Worm (Caenorhabditis elegans): ENCODE results near the gene srr-10.

DNA sequence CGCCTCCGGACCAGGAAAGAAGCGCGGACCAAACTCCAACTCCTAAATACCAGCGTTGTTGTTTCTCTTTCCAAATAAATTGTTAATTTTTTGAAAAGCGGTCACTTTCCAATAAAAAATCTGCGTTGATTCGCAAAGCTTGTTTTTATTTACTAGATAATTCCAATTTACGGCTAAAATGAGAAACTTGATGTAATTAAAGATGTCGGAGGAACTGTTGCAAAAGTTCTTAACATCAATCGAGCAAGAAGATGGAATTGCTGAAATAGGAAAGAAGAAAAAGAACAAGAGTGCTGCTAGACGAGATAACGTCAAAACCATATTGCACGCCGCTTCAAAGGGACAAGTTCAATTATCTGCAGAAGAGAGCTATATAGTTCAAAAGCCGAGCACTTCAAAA, 41.7 kb downstream of the srr-10 start, which contains the start of gene C26F1.3:
- no peak for TF ChIP-seq nhr-10 (tag; optimal IDR thresholded peaks at IDR 0.05)
- no peak for TF ChIP-seq nhr-77 (tag; optimal IDR thresholded peaks at IDR 0.05)
- TF ChIP-seq ceh-82 (tag; optimal IDR thresholded peaks at IDR 0.05): no peak
- TF ChIP-seq ztf-11 (tag; optimal IDR thresholded peaks at IDR 0.05): no peak
- TF ChIP-seq hmg-1.1 (GFP tag; IDR thresholded peaks at IDR 0.05): no peak
- TF ChIP-seq tra-1 (GFP tag; IDR thresholded peaks at IDR 0.05): no peak
- TF ChIP-seq egl-27 (tag; optimal IDR thresholded peaks at IDR 0.05): no peak
- TF ChIP-seq dmd-9 (GFP tag; IDR thresholded peaks at IDR 0.05): no peak
- TF ChIP-seq lin-1 (GFP tag; IDR thresholded peaks at IDR 0.05): no peak
- TF ChIP-seq lin-39 (tag; optimal IDR thresholded peaks at IDR 0.05): no peak
